Comparison of ENCODE assay signal across 1 fruit fly cellular context in genomic region chr3R:28556385-28556784, dm6.
TF ChIP-seq lines count a peak whose summit lies in the region.

No protein-coding gene starts in this region.

TF ChIP-seq in whole organism, embryonic, 481 proteins besides CTCF, POLR2A, EP300 and RAD21 (continued from another document and continues in another):
- TF ChIP-seq CG10274 (GFP tag; optimal IDR thresholded peaks at IDR 0.05; lab: Kevin White, UChicago): no peak
- TF ChIP-seq Ssrp (tag; optimal IDR thresholded peaks at IDR 0.05; lab: Kevin White, UChicago): no peak
- no peak for TF ChIP-seq Rx (GFP tag; IDR thresholded peaks at IDR 0.05; lab: Robert Waterston, UW)
- no peak for TF ChIP-seq yki (optimal IDR thresholded peaks at IDR 0.05; lab: Kevin White, UChicago)
- no peak for TF ChIP-seq da (GFP tag; optimal IDR thresholded peaks at IDR 0.05; lab: Kevin White, UChicago)
- no peak for TF ChIP-seq nom (GFP tag; optimal IDR thresholded peaks at IDR 0.05; lab: Kevin White, UChicago)
- TF ChIP-seq YL-1 (GFP tag; optimal IDR thresholded peaks at IDR 0.05; lab: Kevin White, UChicago): no peak
- no peak for TF ChIP-seq tll (GFP tag; optimal IDR thresholded peaks at IDR 0.05; lab: Kevin White, UChicago)
- no peak for TF ChIP-seq CG13775 (GFP tag; optimal IDR thresholded peaks at IDR 0.05; lab: Kevin White, UChicago)
- TF ChIP-seq CG14860 (GFP tag; IDR thresholded peaks at IDR 0.05; lab: Robert Waterston, UW; ENCODE audit: partially characterized antibody): no peak
- no peak for TF ChIP-seq jing (GFP tag; optimal IDR thresholded peaks at IDR 0.05; lab: Kevin White, UChicago)
- TF ChIP-seq CG15601 (tag; optimal IDR thresholded peaks at IDR 0.05; lab: Kevin White, UChicago): peak; percentile 7
- no peak for TF ChIP-seq CG6791 (GFP tag; IDR thresholded peaks at IDR 0.05; lab: Robert Waterston, UW; ENCODE audit: partially characterized antibody)
- TF ChIP-seq CG5245 (GFP tag; optimal IDR thresholded peaks at IDR 0.05; lab: Kevin White, UChicago): no peak
- TF ChIP-seq crol (GFP tag; IDR thresholded peaks at IDR 0.05; lab: Robert Waterston, UW): no peak
- no peak for TF ChIP-seq CG6254 (GFP tag; optimal IDR thresholded peaks at IDR 0.05; lab: Kevin White, UChicago)
- no peak for TF ChIP-seq tgo (GFP tag; IDR thresholded peaks at IDR 0.05; lab: Robert Waterston, UW)
- TF ChIP-seq CG3847 (GFP tag; IDR thresholded peaks at IDR 0.05; lab: Robert Waterston, UW): no peak
- TF ChIP-seq vnd (GFP tag; IDR thresholded peaks at IDR 0.05; lab: Robert Waterston, UW; ENCODE audit: partially characterized antibody): no peak
- peak; percentile 40 for TF ChIP-seq CG9727 (GFP tag; optimal IDR thresholded peaks at IDR 0.05; lab: Kevin White, UChicago)
- TF ChIP-seq Lpt (GFP tag; optimal IDR thresholded peaks at IDR 0.05; lab: Kevin White, UChicago): no peak
- no peak for TF ChIP-seq CG4820 (GFP tag; optimal IDR thresholded peaks at IDR 0.05; lab: Kevin White, UChicago)
- peak; percentile 66 for TF ChIP-seq Xrp1 (GFP tag; IDR thresholded peaks at IDR 0.05; lab: Robert Waterston, UW)
- TF ChIP-seq jumu (GFP tag; optimal IDR thresholded peaks at IDR 0.05; lab: Kevin White, UChicago): no peak
- peak; percentile 61 for TF ChIP-seq Vsx1 (GFP tag; optimal IDR thresholded peaks at IDR 0.05; lab: Kevin White, UChicago)
- TF ChIP-seq HLH3B (GFP tag; IDR thresholded peaks at IDR 0.05; lab: Robert Waterston, UW): peak; percentile 14; the same call in 1 of the 2 replicates
- peak; percentile 60; the same call in 1 of the 2 replicates for TF ChIP-seq chm (GFP tag; IDR thresholded peaks at IDR 0.05; lab: Robert Waterston, UW)
- TF ChIP-seq ATbp (GFP tag; optimal IDR thresholded peaks at IDR 0.05; lab: Kevin White, UChicago): peak; percentile 70
- no peak for TF ChIP-seq Nf-YA (GFP tag; IDR thresholded peaks at IDR 0.05; lab: Robert Waterston, UW)
- no peak for TF ChIP-seq toy (GFP tag; IDR thresholded peaks at IDR 0.05; lab: Robert Waterston, UW)
- TF ChIP-seq CG8944 (GFP tag; optimal IDR thresholded peaks at IDR 0.05; lab: Kevin White, UChicago): no peak
- TF ChIP-seq zfh1 (GFP tag; IDR thresholded peaks at IDR 0.05; lab: Robert Waterston, UW): 0 out of 3 replicates have a peak, but pooled peaks have one; percentile 41
- TF ChIP-seq Gsc (GFP tag; IDR thresholded peaks at IDR 0.05; lab: Robert Waterston, UW): no peak
- TF ChIP-seq Dek (tag; optimal IDR thresholded peaks at IDR 0.05; lab: Kevin White, UChicago): no peak
- TF ChIP-seq unc-4 (GFP tag; IDR thresholded peaks at IDR 0.05; lab: Robert Waterston, UW; ENCODE audit: partially characterized antibody): no peak
- no peak for TF ChIP-seq ara (GFP tag; IDR thresholded peaks at IDR 0.05; lab: Robert Waterston, UW)
- no peak for TF ChIP-seq CG2712 (tag; optimal IDR thresholded peaks at IDR 0.05; lab: Kevin White, UChicago)
- TF ChIP-seq CG11695 (GFP tag; IDR thresholded peaks at IDR 0.05; lab: Robert Waterston, UW): 0 out of 3 replicates have a peak, but pooled peaks have one; percentile 47
- TF ChIP-seq CG12942 (GFP tag; optimal IDR thresholded peaks at IDR 0.05; lab: Kevin White, UChicago): no peak
- no peak for TF ChIP-seq CG1602 (GFP tag; optimal IDR thresholded peaks at IDR 0.05; lab: Kevin White, UChicago)
- no peak for TF ChIP-seq CG18476 (GFP tag; optimal IDR thresholded peaks at IDR 0.05; lab: Kevin White, UChicago)
- peak; percentile 24 for TF ChIP-seq cwo (GFP tag; optimal IDR thresholded peaks at IDR 0.05; lab: Kevin White, UChicago)
- no peak for TF ChIP-seq Taf1 (GFP tag; IDR thresholded peaks at IDR 0.05; lab: Robert Waterston, UW)
- TF ChIP-seq zf30C (GFP tag; optimal IDR thresholded peaks at IDR 0.05; lab: Kevin White, UChicago): no peak
- TF ChIP-seq cas (GFP tag; IDR thresholded peaks at IDR 0.05; lab: Robert Waterston, UW): no peak
- TF ChIP-seq tin (GFP tag; optimal IDR thresholded peaks at IDR 0.05; lab: Kevin White, UChicago): no peak
- no peak for TF ChIP-seq lilli (GFP tag; optimal IDR thresholded peaks at IDR 0.05; lab: Kevin White, UChicago)
- no peak for TF ChIP-seq pros (GFP tag; optimal IDR thresholded peaks at IDR 0.05; lab: Kevin White, UChicago)
- no peak for TF ChIP-seq CG7357 (GFP tag; IDR thresholded peaks at IDR 0.05; lab: Robert Waterston, UW)
- no peak for TF ChIP-seq CG12391 (tag; optimal IDR thresholded peaks at IDR 0.05; lab: Kevin White, UChicago)
- TF ChIP-seq inv (GFP tag; IDR thresholded peaks at IDR 0.05; lab: Robert Waterston, UW; ENCODE audit: partially characterized antibody): no peak
- TF ChIP-seq slp2 (GFP tag; optimal IDR thresholded peaks at IDR 0.05; lab: Kevin White, UChicago): no peak
- no peak for TF ChIP-seq CG5953 (GFP tag; IDR thresholded peaks at IDR 0.05; lab: Robert Waterston, UW)
- TF ChIP-seq aop (GFP tag; IDR thresholded peaks at IDR 0.05; lab: Robert Waterston, UW): no peak
- TF ChIP-seq Sox102F (GFP tag; optimal IDR thresholded peaks at IDR 0.05; lab: Kevin White, UChicago): peak; percentile 22
- TF ChIP-seq h (optimal IDR thresholded peaks at IDR 0.05; lab: Kevin White, UChicago): no peak
- no peak for TF ChIP-seq Chrac-16 (GFP tag; optimal IDR thresholded peaks at IDR 0.05; lab: Kevin White, UChicago)
- no peak for TF ChIP-seq D (optimal IDR thresholded peaks at IDR 0.05; lab: Kevin White, UChicago)
- TF ChIP-seq D (GFP tag; optimal IDR thresholded peaks at IDR 0.05; lab: Kevin White, UChicago): peak; percentile 14
- no peak for TF ChIP-seq HLH4C (GFP tag; IDR thresholded peaks at IDR 0.05; lab: Robert Waterston, UW; ENCODE audit: partially characterized antibody)
- no peak for TF ChIP-seq sqz (GFP tag; optimal IDR thresholded peaks at IDR 0.05; lab: Kevin White, UChicago)
- no peak for TF ChIP-seq az2 (GFP tag; optimal IDR thresholded peaks at IDR 0.05; lab: Kevin White, UChicago)
- no peak for TF ChIP-seq CG12104 (GFP tag; optimal IDR thresholded peaks at IDR 0.05; lab: Kevin White, UChicago)
- no peak for TF ChIP-seq CG14965 (GFP tag; optimal IDR thresholded peaks at IDR 0.05; lab: Kevin White, UChicago; ENCODE audit: borderline replicate concordance)
- peak; percentile 52; the same call in 1 of the 2 replicates for TF ChIP-seq Awh (GFP tag; IDR thresholded peaks at IDR 0.05; lab: Robert Waterston, UW)
- TF ChIP-seq Hr3 (GFP tag; optimal IDR thresholded peaks at IDR 0.05; lab: Kevin White, UChicago): no peak
- no peak for TF ChIP-seq CG16779 (GFP tag; IDR thresholded peaks at IDR 0.05; lab: Robert Waterston, UW)
- no peak for TF ChIP-seq CG14710 (tag; optimal IDR thresholded peaks at IDR 0.05; lab: Kevin White, UChicago)
- peak; percentile 66 for TF ChIP-seq nau (GFP tag; optimal IDR thresholded peaks at IDR 0.05; lab: Kevin White, UChicago)
- TF ChIP-seq psq (GFP tag; optimal IDR thresholded peaks at IDR 0.05; lab: Kevin White, UChicago): no peak
- TF ChIP-seq ems (GFP tag; optimal IDR thresholded peaks at IDR 0.05; lab: Kevin White, UChicago): no peak
- peak; percentile 26 for TF ChIP-seq CG1233 (GFP tag; optimal IDR thresholded peaks at IDR 0.05; lab: Kevin White, UChicago)
- TF ChIP-seq Ptx1 (GFP tag; IDR thresholded peaks at IDR 0.05; lab: Robert Waterston, UW): no peak
- TF ChIP-seq CG34224 (GFP tag; IDR thresholded peaks at IDR 0.05; lab: Robert Waterston, UW; ENCODE audit: partially characterized antibody): no peak
- peak; percentile 8 for TF ChIP-seq CG11723 (GFP tag; optimal IDR thresholded peaks at IDR 0.05; lab: Kevin White, UChicago)
- no peak for TF ChIP-seq CG6175 (GFP tag; IDR thresholded peaks at IDR 0.05; lab: Robert Waterston, UW)
- TF ChIP-seq Dbx (GFP tag; IDR thresholded peaks at IDR 0.05; lab: Robert Waterston, UW): peak; percentile 52; the same call in 1 of the 3 replicates
- TF ChIP-seq CG7745 (tag; optimal IDR thresholded peaks at IDR 0.05; lab: Kevin White, UChicago): no peak
- no peak for TF ChIP-seq Max (GFP tag; optimal IDR thresholded peaks at IDR 0.05; lab: Kevin White, UChicago)
- TF ChIP-seq lov (optimal IDR thresholded peaks at IDR 0.05; lab: Kevin White, UChicago): no peak
- no peak for TF ChIP-seq lov (GFP tag; IDR thresholded peaks at IDR 0.05; lab: Robert Waterston, UW)
- no peak for TF ChIP-seq Spps (tag; optimal IDR thresholded peaks at IDR 0.05; lab: Kevin White, UChicago)
- no peak for TF ChIP-seq gsb-n (tag; optimal IDR thresholded peaks at IDR 0.05; lab: Kevin White, UChicago)
- peak; percentile 41 for TF ChIP-seq CG3281 (GFP tag; optimal IDR thresholded peaks at IDR 0.05; lab: Kevin White, UChicago)
- TF ChIP-seq Sry-β (GFP tag; optimal IDR thresholded peaks at IDR 0.05; lab: Kevin White, UChicago): no peak
- peak; percentile 50 for TF ChIP-seq CG7556 (GFP tag; optimal IDR thresholded peaks at IDR 0.05; lab: Kevin White, UChicago)
- TF ChIP-seq salm (tag; optimal IDR thresholded peaks at IDR 0.05; lab: Kevin White, UChicago): no peak
- TF ChIP-seq grn (GFP tag; optimal IDR thresholded peaks at IDR 0.05; lab: Kevin White, UChicago): no peak
- TF ChIP-seq CG16863 (GFP tag; optimal IDR thresholded peaks at IDR 0.05; lab: Kevin White, UChicago): no peak
- TF ChIP-seq eyg (GFP tag; optimal IDR thresholded peaks at IDR 0.05; lab: Kevin White, UChicago): no peak
- no peak for TF ChIP-seq Dll (GFP tag; IDR thresholded peaks at IDR 0.05; lab: Robert Waterston, UW; ENCODE audit: partially characterized antibody)
- no peak for TF ChIP-seq CG17829 (tag; optimal IDR thresholded peaks at IDR 0.05; lab: Kevin White, UChicago)
- peak; percentile 4 for TF ChIP-seq CrebB (tag; optimal IDR thresholded peaks at IDR 0.05; lab: Kevin White, UChicago)
- TF ChIP-seq CG11456 (GFP tag; IDR thresholded peaks at IDR 0.05; lab: Robert Waterston, UW): 0 out of 3 replicates have a peak, but pooled peaks have one; percentile 40
- no peak for TF ChIP-seq CG3065 (GFP tag; optimal IDR thresholded peaks at IDR 0.05; lab: Kevin White, UChicago)
- TF ChIP-seq CG2199 (GFP tag; IDR thresholded peaks at IDR 0.05; lab: Robert Waterston, UW): no peak
- TF ChIP-seq nerfin-1 (tag; optimal IDR thresholded peaks at IDR 0.05; lab: Kevin White, UChicago): no peak
- no peak for TF ChIP-seq row (GFP tag; IDR thresholded peaks at IDR 0.05; lab: Robert Waterston, UW)
- TF ChIP-seq CG5180 (GFP tag; optimal IDR thresholded peaks at IDR 0.05; lab: Kevin White, UChicago): no peak
- TF ChIP-seq Gug (GFP tag; IDR thresholded peaks at IDR 0.05; lab: Robert Waterston, UW): no peak
- TF ChIP-seq Fer1 (GFP tag; optimal IDR thresholded peaks at IDR 0.05; lab: Kevin White, UChicago): peak; percentile 66
- TF ChIP-seq Bdp1 (GFP tag; optimal IDR thresholded peaks at IDR 0.05; lab: Kevin White, UChicago): no peak
- TF ChIP-seq Dfd (GFP tag; optimal IDR thresholded peaks at IDR 0.05; lab: Kevin White, UChicago): no peak
- no peak for TF ChIP-seq pzg (GFP tag; optimal IDR thresholded peaks at IDR 0.05; lab: Kevin White, UChicago)
- TF ChIP-seq bbx (GFP tag; IDR thresholded peaks at IDR 0.05; lab: Robert Waterston, UW; ENCODE audit: partially characterized antibody): no peak
- TF ChIP-seq ERR (GFP tag; optimal IDR thresholded peaks at IDR 0.05; lab: Kevin White, UChicago): peak; percentile 8
- no peak for TF ChIP-seq lbe (GFP tag; optimal IDR thresholded peaks at IDR 0.05; lab: Kevin White, UChicago)
- no peak for TF ChIP-seq CG16813 (GFP tag; IDR thresholded peaks at IDR 0.05; lab: Robert Waterston, UW; ENCODE audit: partially characterized antibody)
- TF ChIP-seq cato (GFP tag; optimal IDR thresholded peaks at IDR 0.05; lab: Kevin White, UChicago; ENCODE audit: borderline replicate concordance): no peak
- TF ChIP-seq CG13624 (GFP tag; optimal IDR thresholded peaks at IDR 0.05; lab: Kevin White, UChicago): peak; percentile 1
- TF ChIP-seq slou (GFP tag; optimal IDR thresholded peaks at IDR 0.05; lab: Kevin White, UChicago): no peak
- no peak for TF ChIP-seq ind (GFP tag; optimal IDR thresholded peaks at IDR 0.05; lab: Kevin White, UChicago)
- TF ChIP-seq lmd (GFP tag; IDR thresholded peaks at IDR 0.05; lab: Robert Waterston, UW): no peak
- no peak for TF ChIP-seq CG9215 (GFP tag; IDR thresholded peaks at IDR 0.05; lab: Robert Waterston, UW)
- TF ChIP-seq Doc3 (GFP tag; IDR thresholded peaks at IDR 0.05; lab: Robert Waterston, UW; ENCODE audit: partially characterized antibody): no peak
- no peak for TF ChIP-seq fu2 (GFP tag; optimal IDR thresholded peaks at IDR 0.05; lab: Kevin White, UChicago)
- TF ChIP-seq CG11560 (tag; IDR thresholded peaks at IDR 0.05; lab: Robert Waterston, UW): no peak
- TF ChIP-seq Dref (GFP tag; IDR thresholded peaks at IDR 0.05; lab: Robert Waterston, UW): no peak
- 0 out of 2 replicates have a peak, but pooled peaks have one; percentile 32 for TF ChIP-seq CG10959 (GFP tag; IDR thresholded peaks at IDR 0.05; lab: Robert Waterston, UW)
- TF ChIP-seq ap (GFP tag; IDR thresholded peaks at IDR 0.05; lab: Robert Waterston, UW): no peak
- peak; percentile 15 for TF ChIP-seq Sox100B (GFP tag; optimal IDR thresholded peaks at IDR 0.05; lab: Kevin White, UChicago)
- TF ChIP-seq Adf1 (GFP tag; IDR thresholded peaks at IDR 0.05; lab: Robert Waterston, UW): no peak
- no peak for TF ChIP-seq Lhr (GFP tag; optimal IDR thresholded peaks at IDR 0.05; lab: Kevin White, UChicago)
- TF ChIP-seq CG3163 (GFP tag; optimal IDR thresholded peaks at IDR 0.05; lab: Kevin White, UChicago): no peak
- TF ChIP-seq Mrtf (GFP tag; IDR thresholded peaks at IDR 0.05; lab: Robert Waterston, UW): 0 out of 3 replicates have a peak, but pooled peaks have one; percentile 9
- TF ChIP-seq Fer2 (tag; optimal IDR thresholded peaks at IDR 0.05; lab: Kevin White, UChicago): peak; percentile 26
- peak; percentile 33; the same call in 1 of the 2 replicates for TF ChIP-seq Rfx (GFP tag; IDR thresholded peaks at IDR 0.05; lab: Robert Waterston, UW)
- TF ChIP-seq bigmax (GFP tag; optimal IDR thresholded peaks at IDR 0.05; lab: Kevin White, UChicago): no peak
- no peak for TF ChIP-seq Sin3A (optimal IDR thresholded peaks at IDR 0.05; lab: Kevin White, UChicago)
- TF ChIP-seq CG1647 (GFP tag; optimal IDR thresholded peaks at IDR 0.05; lab: Kevin White, UChicago): no peak
- TF ChIP-seq CG6272 (GFP tag; IDR thresholded peaks at IDR 0.05; lab: Robert Waterston, UW): no peak
- TF ChIP-seq sim (GFP tag; IDR thresholded peaks at IDR 0.05; lab: Robert Waterston, UW): no peak
- TF ChIP-seq CG2116 (GFP tag; optimal IDR thresholded peaks at IDR 0.05; lab: Kevin White, UChicago): peak; percentile 5
- peak; percentile 75 for TF ChIP-seq Hmr (GFP tag; optimal IDR thresholded peaks at IDR 0.05; lab: Kevin White, UChicago)
- no peak for TF ChIP-seq ro (GFP tag; IDR thresholded peaks at IDR 0.05; lab: Robert Waterston, UW)
- TF ChIP-seq Drgx (GFP tag; IDR thresholded peaks at IDR 0.05; lab: Robert Waterston, UW): no peak
